Worm (Caenorhabditis elegans): ENCODE results near the gene scc-2.

Gene scc-2

ce11 chrII:220602-221001, 42.9 kb downstream of the scc-2 start, which contains the start of gene ubxn-3:
Gene ubxn-3 (minus strand): TSS chrII:220667.
- TF ChIP-seq spr-3 (GFP tag; optimal IDR thresholded peaks at IDR 0.05), result no peak
- TF ChIP-seq lin-38 (GFP tag; IDR thresholded peaks at IDR 0.05), result peak; percentile 43
- TF ChIP-seq dve-1 (tag; optimal IDR thresholded peaks at IDR 0.05; ENCODE audit: insufficient read depth), result no peak
- TF ChIP-seq lin-39 (tag; optimal IDR thresholded peaks at IDR 0.05), result no peak
- no peak for TF ChIP-seq T20F7.1 (GFP tag; optimal IDR thresholded peaks at IDR 0.05)
- no peak for TF ChIP-seq daf-19 (GFP tag; conservative IDR thresholded peaks at IDR 0.05)
- no peak for TF ChIP-seq ZK546.5 (tag; optimal IDR thresholded peaks at IDR 0.05)
- TF ChIP-seq lin-15B (tag; optimal IDR thresholded peaks at IDR 0.05), result no peak
- TF ChIP-seq lsy-2 (tag; optimal IDR thresholded peaks at IDR 0.05), result peak in 1 of 2 experiments; percentile 7
- no peak for TF ChIP-seq madf-5 (GFP tag; IDR thresholded peaks at IDR 0.05)
- no peak for TF ChIP-seq D1046.2 (GFP tag; IDR thresholded peaks at IDR 0.05)
- TF ChIP-seq F49E8.2 (tag; optimal IDR thresholded peaks at IDR 0.05; ENCODE audit: borderline replicate concordance), result peak; percentile 16
- TF ChIP-seq ceh-82 (tag; optimal IDR thresholded peaks at IDR 0.05), result no peak

ce11 chrII:219846-220503, 43.5 kb downstream of the scc-2 start:
- TF ChIP-seq ceh-20 (GFP tag; IDR thresholded peaks at IDR 0.05), result no peak
- TF ChIP-seq zfp-2 (tag; optimal IDR thresholded peaks at IDR 0.05), result no peak
- TF ChIP-seq aha-1 (tag), result peak; percentile 70
- no peak for TF ChIP-seq tag-97 (GFP tag; IDR thresholded peaks at IDR 0.05)
- no peak for TF ChIP-seq daf-12 (tag; optimal IDR thresholded peaks at IDR 0.05)
- TF ChIP-seq unc-62 (GFP tag; optimal IDR thresholded peaks at IDR 0.05 in 1 of 2), result no peak
- TF ChIP-seq unc-62 (tag; optimal IDR thresholded peaks at IDR 0.05), result no peak
- TF ChIP-seq fkh-10 (GFP tag; optimal IDR thresholded peaks at IDR 0.05), result no peak
- no peak for TF ChIP-seq lin-38 (GFP tag; IDR thresholded peaks at IDR 0.05)
- TF ChIP-seq ceh-62 (tag; optimal IDR thresholded peaks at IDR 0.05), result no peak
- TF ChIP-seq F26F4.8 (GFP tag; conservative IDR thresholded peaks at IDR 0.05), result no peak
- TF ChIP-seq ceh-32 (tag; optimal IDR thresholded peaks at IDR 0.05; ENCODE audit: poor library complexity), result no peak
- TF ChIP-seq lin-13 (GFP tag; optimal IDR thresholded peaks at IDR 0.05), result no peak
- no peak for TF ChIP-seq dmd-6 (GFP tag; IDR thresholded peaks at IDR 0.05)
- no peak for TF ChIP-seq cey-2 (tag; optimal IDR thresholded peaks at IDR 0.05; ENCODE audit: borderline replicate concordance, insufficient read depth)
- no peak for TF ChIP-seq tra-1 (GFP tag; IDR thresholded peaks at IDR 0.05)
- TF ChIP-seq Y75B8A.6 (GFP tag; IDR thresholded peaks at IDR 0.05), result no peak
- no peak for TF ChIP-seq fos-1 (tag; optimal IDR thresholded peaks at IDR 0.05)
- TF ChIP-seq ceh-82 (tag; optimal IDR thresholded peaks at IDR 0.05), result no peak
- no peak for TF ChIP-seq T20F7.1 (GFP tag; optimal IDR thresholded peaks at IDR 0.05)
- TF ChIP-seq gei-8 (GFP tag; optimal IDR thresholded peaks at IDR 0.05), result no peak
- TF ChIP-seq daf-8 (GFP tag; IDR thresholded peaks at IDR 0.05), result 0 out of 2 replicates have a peak, but pooled peaks have one; percentile 41
- TF ChIP-seq set-16 (GFP tag; IDR thresholded peaks at IDR 0.05), result peak; percentile 53; the same call in 1 of the 2 replicates
- TF ChIP-seq D1046.2 (GFP tag; IDR thresholded peaks at IDR 0.05), result 0 out of 2 replicates have a peak, but pooled peaks have one; percentile 35
- no peak for TF ChIP-seq dmd-8 (GFP tag; IDR thresholded peaks at IDR 0.05)

ce11 chrII:217308-217707, 46.2 kb downstream of the scc-2 start:
- TF ChIP-seq egl-27 (tag; optimal IDR thresholded peaks at IDR 0.05) (no peak), aha-1 (tag) (peak; percentile 97)

DNA sequence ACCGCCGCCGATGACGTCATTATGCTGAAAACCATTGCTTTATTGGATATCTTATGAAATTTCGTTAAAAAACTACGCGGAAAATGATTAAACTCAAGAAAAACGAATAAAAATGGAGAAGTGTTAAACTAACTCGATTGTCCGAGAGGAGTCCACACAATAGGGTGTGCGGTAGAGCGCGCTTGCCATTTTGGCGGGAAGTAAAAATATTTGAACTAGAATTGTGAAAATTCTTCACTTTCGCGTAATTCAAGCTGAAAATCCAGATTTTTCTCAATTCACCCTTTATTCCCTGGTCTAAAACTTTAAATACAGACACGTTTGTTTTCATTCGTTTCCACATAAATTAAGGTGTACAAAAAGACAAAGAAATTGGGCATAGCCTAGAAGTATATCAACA, 46.9 kb downstream of the scc-2 start, which contains the start of gene F48A11.4:
Gene F48A11.4 (minus strand): TSS at position 24 of the 400 bp plus-strand sequence.
- TF ChIP-seq pqm-1 (tag; optimal IDR thresholded peaks at IDR 0.05) (peak; percentile 13), Y75B8A.6 (GFP tag; IDR thresholded peaks at IDR 0.05) (peak; percentile 93), mdt-29 (GFP tag; IDR thresholded peaks at IDR 0.05) (peak; percentile 88), tra-1 (GFP tag; IDR thresholded peaks at IDR 0.05) (peak; percentile 72), daf-8 (GFP tag; IDR thresholded peaks at IDR 0.05) (no peak), dmd-6 (GFP tag; IDR thresholded peaks at IDR 0.05) (peak; percentile 87), spr-1 (tag; optimal IDR thresholded peaks at IDR 0.05) (peak; percentile 85), cey-2 (tag; optimal IDR thresholded peaks at IDR 0.05; ENCODE audit: borderline replicate concordance, insufficient read depth) (no peak), hlh-11 (tag; optimal IDR thresholded peaks at IDR 0.05) (peak; percentile 83), nhr-41 (GFP tag; IDR thresholded peaks at IDR 0.05) (peak; percentile 57), nhr-237 (tag; optimal IDR thresholded peaks at IDR 0.05) (no peak), spr-3 (GFP tag; optimal IDR thresholded peaks at IDR 0.05) (peak; percentile 90), ceh-28 (tag; optimal IDR thresholded peaks at IDR 0.05) (no peak), mxl-3 (GFP tag; optimal IDR thresholded peaks at IDR 0.05) (peak; percentile 56), tag-97 (GFP tag; IDR thresholded peaks at IDR 0.05) (no peak), T20F7.1 (GFP tag; optimal IDR thresholded peaks at IDR 0.05) (no peak), daf-12 (tag; optimal IDR thresholded peaks at IDR 0.05) (no peak), unc-62 (GFP tag; optimal IDR thresholded peaks at IDR 0.05 in 1 of 2) (peak in 1 of 2 experiments; percentile 74), unc-62 (tag; optimal IDR thresholded peaks at IDR 0.05) (no peak), php-3 (GFP tag; IDR thresholded peaks at IDR 0.05) (peak; percentile 75), aha-1 (tag) (peak; percentile 99)

Measured in whole organism, L4 larva.